Worm (Caenorhabditis elegans): ENCODE data around the gene sel-5.

Gene sel-5

ce11 chrIII:4600139-4600762 is 22.0 kb upstream of the sel-5 start, which contains the start of gene mab-21:
TSS of gene mab-21 (plus strand) at chrIII:4600753.
- TF ChIP-seq gei-8 (GFP tag; optimal IDR thresholded peaks at IDR 0.05) (no peak), hmg-1.1 (GFP tag; IDR thresholded peaks at IDR 0.05) (no peak), Y5F2A.4 (GFP tag; optimal IDR thresholded peaks at IDR 0.05) (no peak), daf-16 (GFP tag; optimal IDR thresholded peaks at IDR 0.05) (peak in 1 of 2 experiments; percentile 9), daf-16 (tag; optimal IDR thresholded peaks at IDR 0.05) (no peak), set-16 (GFP tag; IDR thresholded peaks at IDR 0.05) (no peak), T26A8.4 (GFP tag; IDR thresholded peaks at IDR 0.05) (no peak), mdt-29 (GFP tag; IDR thresholded peaks at IDR 0.05) (no peak), ama-1 (optimal IDR thresholded peaks at IDR 0.05) (no peak), php-3 (GFP tag; IDR thresholded peaks at IDR 0.05) (no peak), ZK337.2 (GFP tag; IDR thresholded peaks at IDR 0.05) (no peak), dve-1 (tag; optimal IDR thresholded peaks at IDR 0.05; ENCODE audit: insufficient read depth) (no peak), nhr-77 (tag; optimal IDR thresholded peaks at IDR 0.05) (no peak), F49E8.2 (tag; optimal IDR thresholded peaks at IDR 0.05; ENCODE audit: borderline replicate concordance) (no peak), hlh-11 (tag; optimal IDR thresholded peaks at IDR 0.05) (peak; percentile 44), zfp-2 (tag; optimal IDR thresholded peaks at IDR 0.05) (no peak), lsy-2 (tag; optimal IDR thresholded peaks at IDR 0.05) (peak in 1 of 2 experiments; percentile 13), spr-1 (tag; optimal IDR thresholded peaks at IDR 0.05) (no peak), zag-1 (tag; optimal IDR thresholded peaks at IDR 0.05) (no peak), daf-8 (GFP tag; IDR thresholded peaks at IDR 0.05) (no peak), tra-1 (GFP tag; IDR thresholded peaks at IDR 0.05) (no peak), arid-1 (GFP tag; conservative IDR thresholded peaks at IDR 0.05) (no peak), lin-13 (GFP tag; optimal IDR thresholded peaks at IDR 0.05) (no peak), fkh-10 (GFP tag; optimal IDR thresholded peaks at IDR 0.05) (no peak), unc-62 (GFP tag; optimal IDR thresholded peaks at IDR 0.05 in 1 of 2) (peak in 1 of 2 experiments; percentile 92), unc-62 (tag; optimal IDR thresholded peaks at IDR 0.05) (no peak), jun-1 (tag; optimal IDR thresholded peaks at IDR 0.05) (no peak), nhr-10 (tag; optimal IDR thresholded peaks at IDR 0.05) (no peak), hlh-30 (tag; optimal IDR thresholded peaks at IDR 0.05; ENCODE audit: insufficient read depth) (no peak), lin-15B (tag; optimal IDR thresholded peaks at IDR 0.05) (no peak), pqm-1 (tag; optimal IDR thresholded peaks at IDR 0.05) (no peak), ctbp-1 (GFP tag; IDR thresholded peaks at IDR 0.05) (no peak), nhr-11 (tag; optimal IDR thresholded peaks at IDR 0.05) (peak; percentile 5), nhr-76 (tag; optimal IDR thresholded peaks at IDR 0.05) (no peak), mxl-3 (GFP tag; optimal IDR thresholded peaks at IDR 0.05) (peak; percentile 32), F10B5.3 (tag; optimal IDR thresholded peaks at IDR 0.05) (no peak), nhr-28 (tag; optimal IDR thresholded peaks at IDR 0.05) (peak; percentile 57), aha-1 (tag) (peak; percentile 73)

DNA sequence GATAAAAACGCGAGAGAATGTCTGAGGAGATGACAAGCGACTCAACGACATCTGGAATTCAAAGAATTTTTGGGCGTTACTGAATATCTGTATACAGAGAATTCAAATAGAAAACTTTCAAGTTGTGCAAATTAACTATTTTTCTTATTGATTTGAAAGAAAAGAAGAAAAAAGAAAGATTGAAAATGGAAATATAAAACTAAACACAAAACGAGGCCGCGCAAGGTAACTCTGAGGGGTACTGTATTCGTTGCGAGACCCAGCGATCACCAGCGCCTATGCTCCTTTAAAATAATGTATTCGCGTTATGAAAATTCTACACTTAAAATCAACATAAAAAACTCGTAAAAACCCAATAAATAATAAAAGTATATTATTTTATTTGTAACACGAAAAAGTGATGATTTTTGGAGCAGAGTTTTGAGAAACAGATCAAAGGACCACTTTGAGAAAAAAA is 17.6 kb upstream of the sel-5 start, which contains the start of gene asb-1:
asb-1 (minus strand) TSS at position 51 of the 457 bp plus-strand sequence.
- TF ChIP-seq spr-1 (tag; optimal IDR thresholded peaks at IDR 0.05), result no peak
- TF ChIP-seq F49E8.2 (tag; optimal IDR thresholded peaks at IDR 0.05; ENCODE audit: borderline replicate concordance), result peak; percentile 6
- TF ChIP-seq Y48G9A.11 (GFP tag; IDR thresholded peaks at IDR 0.05), result 0 out of 2 replicates have a peak, but pooled peaks have one; percentile 51
- TF ChIP-seq mdt-29 (GFP tag; IDR thresholded peaks at IDR 0.05), result no peak
- TF ChIP-seq F10B5.3 (tag; optimal IDR thresholded peaks at IDR 0.05), result no peak
- TF ChIP-seq D1046.2 (GFP tag; IDR thresholded peaks at IDR 0.05), result no peak
- no peak for TF ChIP-seq nhr-41 (GFP tag; IDR thresholded peaks at IDR 0.05)
- no peak for TF ChIP-seq nhr-42 (GFP tag; IDR thresholded peaks at IDR 0.05)
- TF ChIP-seq R02D3.7 (tag; optimal IDR thresholded peaks at IDR 0.05), result no peak
- TF ChIP-seq cey-2 (tag; optimal IDR thresholded peaks at IDR 0.05; ENCODE audit: borderline replicate concordance, insufficient read depth), result no peak
- TF ChIP-seq mes-2 (tag; optimal IDR thresholded peaks at IDR 0.05; ENCODE audit: poor library complexity, severe bottlenecking), result peak; percentile 28
- TF ChIP-seq aha-1 (tag), result no peak
- peak; percentile 33; the same call in 1 of the 2 replicates for TF ChIP-seq lin-38 (GFP tag; IDR thresholded peaks at IDR 0.05)
- no peak for TF ChIP-seq ZK337.2 (GFP tag; IDR thresholded peaks at IDR 0.05)
- TF ChIP-seq daf-16 (GFP tag; optimal IDR thresholded peaks at IDR 0.05), result no peak
- TF ChIP-seq daf-16 (tag; optimal IDR thresholded peaks at IDR 0.05), result no peak
